Worm (Caenorhabditis elegans): Measurements from ENCODE around the gene T21C9.13.

The T21C9.13 gene

DNA sequence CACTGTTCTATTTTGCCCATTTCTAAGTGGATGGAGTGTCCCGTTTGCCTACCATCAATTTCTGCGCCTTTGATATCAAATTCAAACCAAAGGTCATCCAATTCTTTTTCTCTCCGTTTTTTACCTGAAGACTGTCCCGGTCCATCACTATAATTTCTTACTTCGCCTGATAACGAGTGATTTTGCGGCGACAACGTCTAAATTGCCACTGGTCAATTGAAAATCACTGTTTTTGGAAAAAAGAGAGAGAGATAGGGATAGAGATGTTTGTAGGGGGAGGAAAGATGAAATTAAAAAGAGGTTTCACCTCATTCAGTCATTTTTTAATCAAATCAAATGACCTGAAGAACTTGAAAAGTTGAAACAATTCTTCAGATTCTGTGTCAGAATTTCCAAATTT is 25.5 kb upstream of the T21C9.13 start:
- no peak for TF ChIP-seq mef-2 (tag; optimal IDR thresholded peaks at IDR 0.05)
- no peak for TF ChIP-seq sox-4 (tag; optimal IDR thresholded peaks at IDR 0.05)
- no peak for TF ChIP-seq fos-1 (tag; optimal IDR thresholded peaks at IDR 0.05)
- no peak for TF ChIP-seq unc-86 (tag; optimal IDR thresholded peaks at IDR 0.05)
- peak in 1 of 2 experiments; percentile 2 for TF ChIP-seq lsy-2 (tag; optimal IDR thresholded peaks at IDR 0.05)
- no peak for TF ChIP-seq ets-5 (GFP tag; IDR thresholded peaks at IDR 0.05)
- TF ChIP-seq hpl-2 (GFP tag; optimal IDR thresholded peaks at IDR 0.05) = no peak
- peak; percentile 59 for TF ChIP-seq lin-14 (GFP tag; optimal IDR thresholded peaks at IDR 0.05)
- TF ChIP-seq unc-130 (tag; optimal IDR thresholded peaks at IDR 0.05) = no peak
- TF ChIP-seq pax-3 (tag; optimal IDR thresholded peaks at IDR 0.05) = no peak
- TF ChIP-seq Y116A8C.19 (tag; optimal IDR thresholded peaks at IDR 0.05; ENCODE audit: borderline replicate concordance) = no peak
- no peak for TF ChIP-seq C04F5.9 (tag; optimal IDR thresholded peaks at IDR 0.05)
- TF ChIP-seq nhr-76 (tag; optimal IDR thresholded peaks at IDR 0.05) = no peak
- no peak for TF ChIP-seq egl-27 (tag; optimal IDR thresholded peaks at IDR 0.05)
- peak in 2 of 6 experiments; percentile 44 to 65 for TF ChIP-seq elt-3 (tag; optimal IDR thresholded peaks at IDR 0.05)
- TF ChIP-seq lin-15B (tag; optimal IDR thresholded peaks at IDR 0.05) = no peak
- no peak for TF ChIP-seq lin-13 (GFP tag; optimal IDR thresholded peaks at IDR 0.05)
- no peak for TF ChIP-seq ces-1 (GFP tag; optimal IDR thresholded peaks at IDR 0.05)
- no peak for TF ChIP-seq hlh-4 (tag; optimal IDR thresholded peaks at IDR 0.05)
- TF ChIP-seq nhr-85 (tag) = peak; percentile 76
- TF ChIP-seq egl-13 (tag; optimal IDR thresholded peaks at IDR 0.05) = no peak
- TF ChIP-seq nhr-19 (GFP tag; conservative IDR thresholded peaks at IDR 0.05) = no peak
- no peak for TF ChIP-seq xbp-1 (tag; optimal IDR thresholded peaks at IDR 0.05)
- TF ChIP-seq ceh-63 (GFP tag; optimal IDR thresholded peaks at IDR 0.05) = no peak
- no peak for TF ChIP-seq nhr-28 (tag; optimal IDR thresholded peaks at IDR 0.05)
- TF ChIP-seq nhr-84 (tag; optimal IDR thresholded peaks at IDR 0.05) = no peak
- peak in 1 of 2 experiments; percentile 18 for TF ChIP-seq lin-35 (GFP tag; optimal IDR thresholded peaks at IDR 0.05)
- TF ChIP-seq swsn-7 (tag; optimal IDR thresholded peaks at IDR 0.05) = no peak
- no peak for TF ChIP-seq fkh-4 (tag; optimal IDR thresholded peaks at IDR 0.05; ENCODE audit: borderline replicate concordance)
- no peak for TF ChIP-seq ama-1 (optimal IDR thresholded peaks at IDR 0.05)
- TF ChIP-seq irx-1 (tag; optimal IDR thresholded peaks at IDR 0.05) = no peak
- no peak for TF ChIP-seq ceh-82 (tag; optimal IDR thresholded peaks at IDR 0.05)
- TF ChIP-seq mep-1 (tag; optimal IDR thresholded peaks at IDR 0.05) = no peak
- no peak for TF ChIP-seq nhr-12 (tag; optimal IDR thresholded peaks at IDR 0.05)
- TF ChIP-seq mdl-1 (tag; optimal IDR thresholded peaks at IDR 0.05) = no peak
- no peak for TF ChIP-seq pag-3 (tag; optimal IDR thresholded peaks at IDR 0.05; ENCODE audit: borderline replicate concordance, insufficient read depth)
- TF ChIP-seq ztf-11 (tag; optimal IDR thresholded peaks at IDR 0.05) = no peak
- TF ChIP-seq dsc-1 (tag; optimal IDR thresholded peaks at IDR 0.05) = no peak
- TF ChIP-seq tlp-1 (tag; optimal IDR thresholded peaks at IDR 0.05) = no peak
- no peak for TF ChIP-seq unc-30 (tag; optimal IDR thresholded peaks at IDR 0.05)
- peak; percentile 70 for TF ChIP-seq blmp-1 (tag; optimal IDR thresholded peaks at IDR 0.05)
- TF ChIP-seq C34B4.2 (tag; optimal IDR thresholded peaks at IDR 0.05) = no peak
- TF ChIP-seq nhr-77 (tag; optimal IDR thresholded peaks at IDR 0.05) = no peak
- TF ChIP-seq isw-1 (GFP tag; IDR thresholded peaks at IDR 0.05) = no peak
- no peak for TF ChIP-seq snu-23 (GFP tag; optimal IDR thresholded peaks at IDR 0.05)
- no peak for TF ChIP-seq mab-9 (GFP tag; IDR thresholded peaks at IDR 0.05)
- TF ChIP-seq jun-1 (tag; optimal IDR thresholded peaks at IDR 0.05) = no peak
- TF ChIP-seq zip-4 (GFP tag; optimal IDR thresholded peaks at IDR 0.05) = no peak
- no peak for TF ChIP-seq ceh-8 (GFP tag; optimal IDR thresholded peaks at IDR 0.05)
- peak; percentile 2 for TF ChIP-seq nhr-20 (tag; optimal IDR thresholded peaks at IDR 0.05)
- TF ChIP-seq vab-15 (tag; optimal IDR thresholded peaks at IDR 0.05) = no peak
- no peak for TF ChIP-seq unc-62 (GFP tag; optimal IDR thresholded peaks at IDR 0.05)
- TF ChIP-seq snpc-4 (tag; optimal IDR thresholded peaks at IDR 0.05) = no peak
- TF ChIP-seq alr-1 (tag; optimal IDR thresholded peaks at IDR 0.05; ENCODE audit: borderline replicate concordance) = no peak
